Fruit fly (Drosophila melanogaster): ENCODE data around the gene Ada3.

The Ada3 gene

DNA sequence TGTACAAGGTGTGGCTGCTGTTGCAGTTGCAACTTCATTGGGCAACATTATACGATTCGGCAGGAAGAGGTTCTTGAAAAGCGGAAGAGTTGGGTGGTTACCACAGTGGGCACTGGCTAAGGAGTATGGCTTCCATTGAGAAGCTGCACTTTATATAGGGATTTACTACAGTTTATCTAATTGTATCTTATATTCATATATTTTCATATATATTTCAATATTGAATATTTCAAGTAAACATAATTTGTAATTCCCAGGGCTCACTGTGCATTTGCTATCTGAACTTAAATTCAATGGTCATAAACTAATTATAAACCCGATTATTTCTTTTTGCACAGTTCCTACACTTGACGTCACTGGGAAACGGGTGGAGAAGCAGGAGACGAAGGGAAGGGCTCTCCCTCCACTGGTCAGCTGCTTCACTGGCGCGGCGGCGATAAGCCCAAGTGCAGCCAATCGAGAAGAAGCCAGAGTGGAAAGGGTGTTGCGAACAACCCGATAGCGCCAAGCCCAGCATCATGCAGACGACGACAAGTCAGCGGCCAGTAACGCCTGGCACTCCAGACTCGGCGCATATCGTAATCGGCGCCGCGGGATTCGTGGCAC, 9.3 kb downstream of the Ada3 start (continued):
- TF ChIP-seq Ets21C (GFP tag; optimal IDR thresholded peaks at IDR 0.05) (no peak), Smox (GFP tag; optimal IDR thresholded peaks at IDR 0.05) (peak; percentile 10), CG8319 (GFP tag; optimal IDR thresholded peaks at IDR 0.05) (no peak), svp (GFP tag) (peak; percentile 61), CG6808 (GFP tag; optimal IDR thresholded peaks at IDR 0.05) (peak; percentile 56), Met (GFP tag; optimal IDR thresholded peaks at IDR 0.05) (no peak), Gug (GFP tag; IDR thresholded peaks at IDR 0.05) (peak; percentile 40; the same call in 1 of the 2 replicates), dac (GFP tag; optimal IDR thresholded peaks at IDR 0.05) (no peak), CG8632 (GFP tag; optimal IDR thresholded peaks at IDR 0.05) (peak; percentile 29), CG16779 (tag; optimal IDR thresholded peaks at IDR 0.05) (no peak), CG10669 (GFP tag; optimal IDR thresholded peaks at IDR 0.05) (peak; percentile 53), CG6854 (GFP tag; optimal IDR thresholded peaks at IDR 0.05) (no peak), net (GFP tag; optimal IDR thresholded peaks at IDR 0.05) (peak; percentile 34), salr (GFP tag; optimal IDR thresholded peaks at IDR 0.05) (peak in 1 of 2 experiments; percentile 14), CG1621 (tag; optimal IDR thresholded peaks at IDR 0.05) (no peak), CG3919 (GFP tag; optimal IDR thresholded peaks at IDR 0.05) (peak; percentile 53), Eip93F (GFP tag; optimal IDR thresholded peaks at IDR 0.05) (no peak), CG11902 (GFP tag; optimal IDR thresholded peaks at IDR 0.05) (peak; percentile 6)

DNA sequence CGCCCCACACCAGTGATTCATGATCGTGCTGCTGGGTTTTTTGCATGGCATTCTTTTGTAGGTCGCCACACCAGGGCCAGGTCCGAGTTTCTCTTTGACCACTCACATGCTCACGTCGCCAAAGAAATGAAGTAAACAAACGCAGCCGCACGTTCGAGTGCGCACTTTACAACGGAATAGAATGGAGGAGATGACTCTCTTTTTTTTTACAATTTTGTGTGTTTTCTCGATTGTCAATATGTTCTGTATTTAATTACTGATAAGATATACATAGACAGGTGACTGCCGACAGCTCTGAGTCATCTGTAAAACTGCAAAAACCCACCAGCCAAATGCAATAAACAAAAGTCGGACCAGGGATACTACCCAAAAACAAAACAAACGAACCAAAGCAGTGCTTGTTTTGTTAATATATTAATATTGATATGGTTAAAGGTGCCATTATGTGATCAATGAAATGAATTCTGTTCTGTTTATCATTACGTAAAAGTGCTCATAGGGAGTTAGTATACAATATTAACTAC, 14.6 kb downstream of the Ada3 start:
- TF ChIP-seq CG6276 (GFP tag; optimal IDR thresholded peaks at IDR 0.05) (no peak), fkh (GFP tag; optimal IDR thresholded peaks at IDR 0.05) (peak; percentile 62), CG8319 (GFP tag; optimal IDR thresholded peaks at IDR 0.05) (no peak), svp (GFP tag) (peak; percentile 51), CG15336 (GFP tag; IDR thresholded peaks at IDR 0.05) (no peak), pdm3 (GFP tag; optimal IDR thresholded peaks at IDR 0.05) (no peak), eg (GFP tag; IDR thresholded peaks at IDR 0.05) (0 out of 3 replicates have a peak, but pooled peaks have one; percentile 25), acj6 (GFP tag; optimal IDR thresholded peaks at IDR 0.05) (no peak), Eip78C (GFP tag) (peak; percentile 75), CG11762 (GFP tag; optimal IDR thresholded peaks at IDR 0.05; ENCODE audit: insufficient read depth) (no peak), Hr38 (GFP tag; optimal IDR thresholded peaks at IDR 0.05) (no peak), CG3919 (GFP tag; optimal IDR thresholded peaks at IDR 0.05) (no peak), CG1621 (tag; optimal IDR thresholded peaks at IDR 0.05) (no peak), CG6792 (GFP tag; optimal IDR thresholded peaks at IDR 0.05) (no peak), CG8632 (GFP tag; optimal IDR thresholded peaks at IDR 0.05) (no peak), dac (GFP tag; optimal IDR thresholded peaks at IDR 0.05) (no peak), CG3032 (tag; optimal IDR thresholded peaks at IDR 0.05) (no peak), Ets21C (GFP tag; optimal IDR thresholded peaks at IDR 0.05) (no peak), CG6854 (GFP tag; optimal IDR thresholded peaks at IDR 0.05) (no peak), Met (GFP tag; optimal IDR thresholded peaks at IDR 0.05) (no peak), lz (GFP tag; optimal IDR thresholded peaks at IDR 0.05) (no peak), CG7368 (GFP tag; optimal IDR thresholded peaks at IDR 0.05) (no peak), fd85E (GFP tag; optimal IDR thresholded peaks at IDR 0.05) (no peak), Lpt (GFP tag; optimal IDR thresholded peaks at IDR 0.05) (no peak), CG10631 (GFP tag; optimal IDR thresholded peaks at IDR 0.05) (no peak), achi (GFP tag; optimal IDR thresholded peaks at IDR 0.05) (no peak), CG34406 (GFP tag; optimal IDR thresholded peaks at IDR 0.05) (no peak), vri (GFP tag; optimal IDR thresholded peaks at IDR 0.05) (no peak)

DNA sequence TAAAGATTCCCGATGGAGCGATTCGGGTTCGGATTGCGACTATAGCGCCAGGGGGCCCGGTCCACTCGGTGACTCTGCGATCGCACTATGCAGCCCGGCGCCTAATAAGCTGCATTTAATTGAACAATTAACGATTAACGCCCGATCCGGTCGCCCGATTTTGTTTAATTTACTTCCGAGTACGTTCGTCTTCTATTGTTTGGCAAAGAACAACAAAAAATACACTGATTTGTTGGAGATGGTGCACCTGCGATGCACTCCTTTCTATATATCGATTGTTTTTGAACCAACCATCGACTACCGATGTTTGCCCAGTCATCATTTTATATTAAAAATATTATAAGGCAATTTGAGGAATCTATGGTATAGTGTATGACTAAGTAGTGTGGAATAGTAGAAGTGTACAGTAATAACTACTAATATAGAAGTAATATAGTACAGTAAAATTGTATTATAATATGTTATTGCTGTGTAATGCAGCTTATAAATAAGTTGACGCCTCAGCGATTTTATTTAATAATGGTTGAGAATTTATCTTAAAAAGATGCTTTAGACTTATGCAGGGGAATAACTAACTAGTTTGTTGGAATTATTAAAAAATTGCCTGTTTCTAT, 15.6 kb downstream of the Ada3 start, which contains the start of gene Mvb12:
TSS of gene Mvb12 (minus strand) at position 217 of the 614 bp plus-strand sequence.
- TF ChIP-seq eg (GFP tag; IDR thresholded peaks at IDR 0.05): 0 out of 3 replicates have a peak, but pooled peaks have one; percentile 36
- peak; percentile 24 for TF ChIP-seq Sox102F (GFP tag; optimal IDR thresholded peaks at IDR 0.05)
- TF ChIP-seq Met (GFP tag; optimal IDR thresholded peaks at IDR 0.05): no peak
- TF ChIP-seq dsx (GFP tag; optimal IDR thresholded peaks at IDR 0.05; ENCODE audit: poor library complexity, severe bottlenecking): peak; percentile 2
- TF ChIP-seq OdsH (GFP tag; optimal IDR thresholded peaks at IDR 0.05): no peak
- TF ChIP-seq svp (GFP tag): no peak
- TF ChIP-seq Eip75B (GFP tag; optimal IDR thresholded peaks at IDR 0.05): peak; percentile 5
- no peak for TF ChIP-seq CG11294 (GFP tag; IDR thresholded peaks at IDR 0.05)
- peak; percentile 5 for TF ChIP-seq CG6854 (GFP tag; optimal IDR thresholded peaks at IDR 0.05)
- no peak for TF ChIP-seq CG8319 (GFP tag; optimal IDR thresholded peaks at IDR 0.05)
- peak; percentile 75 for TF ChIP-seq fkh (GFP tag; optimal IDR thresholded peaks at IDR 0.05)
- TF ChIP-seq CG3919 (GFP tag; optimal IDR thresholded peaks at IDR 0.05): no peak

Data from whole organism, prepupa.